Worm (Caenorhabditis elegans) whole organism, L2 larva: ENCODE data around the gene C35A5.10.

ENCODE experiments used
- C34F6.9 ChIP-seq: fragments of 150-350 bp; optimal IDR thresholded peaks from 2 replicates; lab custom pipeline; 2014; ENCODE audit warnings: missing biosample characterization, missing genetic modification characterization
- Y55F3AM.14 ChIP-seq: fragments of 200-800 bp; sonication (Bioruptor generic); optimal IDR thresholded peaks from 2 replicates; lab custom pipeline; 2018; ENCODE audit warnings: mild to moderate bottlenecking, missing genetic modification characterization, missing compliant biosample characterization
- ZK546.5 ChIP-seq: sonication (generic microtip); optimal IDR thresholded peaks from 2 replicates; lab custom pipeline; 2017; ENCODE audit warnings: missing biosample characterization, missing genetic modification characterization
- aly-2 ChIP-seq: fragments of 150-350 bp; optimal IDR thresholded peaks from 2 replicates; lab custom pipeline; 2014; ENCODE audit warnings: missing biosample characterization, missing genetic modification characterization
- ama-1 ChIP-seq: fragments of 150-350 bp; optimal IDR thresholded peaks from 2 replicates; lab custom pipeline; 2018; ENCODE audit warnings: inconsistent platforms
- blmp-1 ChIP-seq: sonication (generic microtip); optimal IDR thresholded peaks from 2 replicates; lab custom pipeline; 2017; ENCODE audit warnings: missing genetic modification characterization, mild to moderate bottlenecking, missing compliant biosample characterization, antibody characterized with exemption, moderate library complexity; ENCODE audit not compliant: insufficient read depth
- ceh-16 ChIP-seq: fragments of 150-350 bp; optimal IDR thresholded peaks from 2 replicates; lab custom pipeline; 2014; ENCODE audit warnings: missing biosample characterization, missing genetic modification characterization
- crh-2 ChIP-seq: sonication (generic microtip); optimal IDR thresholded peaks from 2 replicates; lab custom pipeline; 2017; ENCODE audit warnings: missing biosample characterization, missing genetic modification characterization
- dmd-4 ChIP-seq: sonication (generic microtip); optimal IDR thresholded peaks from 2 replicates; lab custom pipeline; 2017; ENCODE audit warnings: missing biosample characterization, missing genetic modification characterization
- egl-27 ChIP-seq: sonication (generic microtip); optimal IDR thresholded peaks from 3 replicates; lab custom pipeline; 2017; ENCODE audit warnings: missing biosample characterization, missing genetic modification reagents, missing genetic modification characterization
- elt-1 ChIP-seq: fragments of 150-350 bp; optimal IDR thresholded peaks from 2 replicates; lab custom pipeline; 2014; ENCODE audit warnings: missing biosample characterization, missing genetic modification characterization
- elt-3 ChIP-seq: sonication (generic microtip); optimal IDR thresholded peaks from 2 replicates; lab custom pipeline; 2017; ENCODE audit warnings: missing biosample characterization, missing genetic modification characterization
- lin-11 ChIP-seq: fragments of 150-350 bp; sonication (generic microtip); optimal IDR thresholded peaks from 2 replicates; lab custom pipeline; 2014; ENCODE audit warnings: missing biosample characterization, missing genetic modification characterization, inconsistent platforms, mixed read lengths
- lin-39 ChIP-seq: fragments of 150-350 bp; optimal IDR thresholded peaks from 2 replicates; lab custom pipeline; 2014; ENCODE audit warnings: missing biosample characterization, missing genetic modification reagents, missing genetic modification characterization
- lsy-2 ChIP-seq, 2 experiments: fragments of 150-350 bp in 1 of 2; sonication (generic microtip) in 1 of 2; optimal IDR thresholded peaks; 2 replicates each; lab custom pipeline; 2014 to 2017; ENCODE audit warnings: missing biosample characterization in 2 of 2, missing genetic modification characterization in 2 of 2
- mab-5 ChIP-seq: fragments of 150-350 bp; optimal IDR thresholded peaks from 2 replicates; lab custom pipeline; 2014; ENCODE audit warnings: missing biosample characterization, missing genetic modification characterization
- mbf-1 ChIP-seq: sonication (generic microtip); optimal IDR thresholded peaks from 2 replicates; lab custom pipeline; 2017; ENCODE audit warnings: missing biosample characterization, missing genetic modification characterization
- mdl-1 ChIP-seq, 2 experiments: fragments of 150-350 bp in 1 of 2; sonication (generic microtip) in 1 of 2; optimal IDR thresholded peaks; 2 replicates each; lab custom pipeline; 2017; ENCODE audit warnings: missing biosample characterization in 2 of 2, missing genetic modification characterization in 2 of 2
- nhr-10 ChIP-seq: sonication (generic microtip); optimal IDR thresholded peaks from 2 replicates; lab custom pipeline; 2017; ENCODE audit warnings: missing biosample characterization, missing genetic modification characterization
- nhr-11 ChIP-seq: fragments of 150-350 bp; optimal IDR thresholded peaks from 2 replicates; lab custom pipeline; 2014; ENCODE audit warnings: missing biosample characterization, missing genetic modification characterization
- nhr-12 ChIP-seq: fragments of 150-350 bp; optimal IDR thresholded peaks from 2 replicates; lab custom pipeline; 2014; ENCODE audit warnings: missing biosample characterization, missing genetic modification characterization
- nhr-129 ChIP-seq: fragments of 150-350 bp; optimal IDR thresholded peaks from 2 replicates; lab custom pipeline; 2014; ENCODE audit warnings: missing biosample characterization, missing genetic modification characterization
- nhr-21 ChIP-seq: fragments of 150-350 bp; optimal IDR thresholded peaks from 2 replicates; lab custom pipeline; 2014; ENCODE audit warnings: missing biosample characterization, missing genetic modification characterization
- nhr-23 ChIP-seq: fragments of 150-350 bp; optimal IDR thresholded peaks from 2 replicates; lab custom pipeline; 2014; ENCODE audit warnings: missing biosample characterization, missing genetic modification reagents, missing genetic modification characterization
- nhr-237 ChIP-seq: fragments of 150-350 bp; optimal IDR thresholded peaks from 2 replicates; lab custom pipeline; 2014; ENCODE audit warnings: missing biosample characterization, missing genetic modification characterization
- nhr-25 ChIP-seq: fragments of 150-350 bp; sonication (generic microtip); optimal IDR thresholded peaks from 3 replicates; lab custom pipeline; 2014; ENCODE audit warnings: missing biosample characterization, missing genetic modification characterization
- nhr-6 ChIP-seq: fragments of 150-350 bp; optimal IDR thresholded peaks from 2 replicates; lab custom pipeline; 2014; ENCODE audit warnings: missing biosample characterization, missing genetic modification characterization
- nhr-77 ChIP-seq: fragments of 150-350 bp; optimal IDR thresholded peaks from 2 replicates; lab custom pipeline; 2014; ENCODE audit warnings: missing biosample characterization, missing genetic modification characterization
- peb-1 ChIP-seq: fragments of 150-350 bp; optimal IDR thresholded peaks from 2 replicates; lab custom pipeline; 2014; ENCODE audit warnings: missing biosample characterization, missing genetic modification characterization
- sem-4 ChIP-seq: fragments of 150-350 bp; optimal IDR thresholded peaks from 2 replicates; lab custom pipeline; 2014; ENCODE audit warnings: missing biosample characterization, missing genetic modification reagents, missing genetic modification characterization
- skn-1 ChIP-seq: sonication (generic microtip); optimal IDR thresholded peaks from 2 replicates; lab custom pipeline; 2017; ENCODE audit warnings: missing biosample characterization, missing genetic modification characterization
- sma-3 ChIP-seq: sonication (generic microtip); optimal IDR thresholded peaks from 2 replicates; lab custom pipeline; 2016; ENCODE audit warnings: missing genetic modification reagents, missing genetic modification characterization, missing compliant biosample characterization
- sma-9 ChIP-seq, 2 experiments: fragments of 150-350 bp in 1 of 2; sonication (generic microtip) in 1 of 2; optimal IDR thresholded peaks; 2 replicates each; lab custom pipeline; 2014 to 2016; ENCODE audit warnings: missing genetic modification characterization in 2 of 2, mild to moderate bottlenecking in 1 of 2, missing biosample characterization in 1 of 2, missing compliant biosample characterization in 1 of 2, missing genetic modification reagents in 1 of 2, moderate library complexity in 1 of 2
- snpc-4 ChIP-seq: fragments of 150-350 bp; optimal IDR thresholded peaks from 2 replicates; lab custom pipeline; 2014; ENCODE audit warnings: missing biosample characterization, missing genetic modification characterization
- unc-39 ChIP-seq: fragments of 150-350 bp; optimal IDR thresholded peaks from 2 replicates; lab custom pipeline; 2014; ENCODE audit warnings: missing biosample characterization, missing genetic modification characterization
- unc-55 ChIP-seq: fragments of 150-350 bp; sonication (generic microtip); optimal IDR thresholded peaks from 3 replicates; lab custom pipeline; 2014; ENCODE audit warnings: missing biosample characterization, missing genetic modification reagents, missing genetic modification characterization
- zag-1 ChIP-seq: fragments of 150-350 bp; optimal IDR thresholded peaks from 2 replicates; lab custom pipeline; 2014; ENCODE audit warnings: missing biosample characterization, missing genetic modification characterization
- ztf-1 ChIP-seq: fragments of 200-800 bp; sonication (Bioruptor generic); conservative IDR thresholded peaks from 2 replicates; pipeline ENCODE4 v1.3.6; 2022; ENCODE audit warnings: missing genetic modification characterization, missing compliant biosample characterization
- ztf-4 ChIP-seq: fragments of 150-350 bp; optimal IDR thresholded peaks from 2 replicates; lab custom pipeline; 2014; ENCODE audit warnings: missing biosample characterization, missing genetic modification characterization

Gene C35A5.10

ce11 chrV:10469845-10470244 is 34.1 kb upstream of the C35A5.10 start:
- TF ChIP-seq ama-1 (lab: Kevin White, UChicago) (no peak), dmd-4 (no peak), nhr-10 (tag; lab: Kevin White, UChicago) (no peak), nhr-12 (tag; lab: Kevin White, UChicago) (no peak), crh-2 (tag; lab: Kevin White, UChicago) (no peak), nhr-237 (tag; lab: Kevin White, UChicago) (no peak), lin-39 (tag; lab: Kevin White, UChicago) (no peak), unc-55 (GFP tag; lab: Kevin White, UChicago) (no peak), nhr-23 (tag; lab: Kevin White, UChicago) (no peak), nhr-25 (tag; lab: Kevin White, UChicago) (no peak), nhr-77 (tag; lab: Kevin White, UChicago) (no peak), Y55F3AM.14 (no peak), elt-3 (tag; lab: Kevin White, UChicago) (no peak), mbf-1 (tag; lab: Kevin White, UChicago) (no peak)

ce11 chrV:10471007-10471406 is 33.0 kb upstream of the C35A5.10 start:
- TF ChIP-seq nhr-77 (tag; lab: Kevin White, UChicago) (no peak), nhr-129 (tag; lab: Kevin White, UChicago) (peak; percentile 27)
- TF ChIP-seq, all 48 proteins: peak for 1

DNA sequence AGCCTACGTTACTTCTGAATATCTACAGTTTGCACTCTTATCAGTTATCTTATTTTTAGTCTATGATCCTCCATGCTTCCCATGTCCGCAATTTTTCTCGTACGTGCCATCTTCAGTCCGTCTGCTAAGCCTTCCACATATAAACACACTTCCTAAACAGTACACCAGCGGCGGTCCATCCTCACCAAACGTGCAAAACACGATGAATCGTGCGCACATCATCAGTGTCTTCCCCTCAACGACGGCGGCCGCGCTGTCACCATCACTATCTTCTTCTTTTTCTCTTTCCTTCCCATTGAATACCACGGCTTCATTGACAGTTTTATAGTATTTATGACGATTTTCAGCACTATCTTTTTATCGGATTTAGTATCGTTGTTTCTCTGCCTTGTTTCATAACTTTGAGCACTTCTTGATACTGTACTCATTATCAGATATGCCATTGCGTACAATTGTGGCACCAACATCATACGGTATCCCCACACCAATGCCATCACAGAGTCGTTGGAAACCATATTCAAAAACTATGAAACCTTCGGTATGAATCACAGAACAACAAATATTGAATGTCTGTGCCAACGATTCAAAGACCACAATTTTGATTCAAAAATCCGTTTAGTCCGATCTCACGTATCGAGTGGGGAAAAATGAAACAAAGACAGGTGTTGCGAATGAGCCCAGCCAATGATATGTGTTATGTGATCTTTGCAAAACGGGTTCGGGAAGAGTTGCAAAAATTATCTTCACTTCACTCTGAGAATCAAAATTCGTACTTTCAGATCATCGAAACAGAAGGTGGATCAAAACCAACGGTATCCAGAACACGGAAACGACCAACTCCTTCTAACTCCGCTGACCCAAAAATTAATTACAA is 30.9 kb upstream of the C35A5.10 start:
- TF ChIP-seq mab-5 (no peak), nhr-21 (tag; lab: Kevin White, UChicago) (peak; percentile 43), Y55F3AM.14 (peak; percentile 21), sma-9 (GFP tag; optimal IDR thresholded peaks at IDR 0.05; lab: Kevin White, UChicago) (peak; percentile 36), sma-9 (tag; optimal IDR thresholded peaks at IDR 0.05; lab: Kevin White, UChicago) (no peak)

- TF ChIP-seq lin-11 (no peak), egl-27 (no peak), sem-4 (tag; lab: Kevin White, UChicago) (no peak), aly-2 (tag; lab: Kevin White, UChicago) (no peak), unc-55 (GFP tag; lab: Kevin White, UChicago) (no peak), peb-1 (tag; lab: Kevin White, UChicago) (no peak), elt-3 (tag; lab: Kevin White, UChicago) (no peak), skn-1 (no peak), dmd-4 (no peak), nhr-25 (tag; lab: Kevin White, UChicago) (no peak), unc-39 (tag; lab: Kevin White, UChicago) (no peak), elt-1 (tag; lab: Kevin White, UChicago) (no peak)
- TF ChIP-seq, all 48 proteins: peak for 0
Observed at ce11 chrV:10474040-10474439, 30.0 kb upstream of the C35A5.10 start.

ce11 chrV:10475421-10475820 is 28.6 kb upstream of the C35A5.10 start:
- TF ChIP-seq ztf-4 (tag; lab: Kevin White, UChicago) (no peak), nhr-6 (tag; lab: Kevin White, UChicago) (no peak), blmp-1 (no peak), unc-39 (tag; lab: Kevin White, UChicago) (no peak), nhr-77 (tag; lab: Kevin White, UChicago) (no peak)

ce11 chrV:10476864-10477443 is 27.0 kb upstream of the C35A5.10 start:
- TF ChIP-seq lsy-2 (tag; optimal IDR thresholded peaks at IDR 0.05; lab: Kevin White, UChicago), result peak in 1 of 2 experiments; percentile 4
- no peak for TF ChIP-seq mbf-1 (tag; lab: Kevin White, UChicago)
- TF ChIP-seq nhr-237 (tag; lab: Kevin White, UChicago), result no peak
- peak; percentile 23 for TF ChIP-seq C34F6.9 (tag; lab: Kevin White, UChicago)
- peak; percentile 12 for TF ChIP-seq nhr-25 (tag; lab: Kevin White, UChicago)
- TF ChIP-seq ama-1 (lab: Kevin White, UChicago), result peak; percentile 87
- TF ChIP-seq Y55F3AM.14, result peak; percentile 50
- TF ChIP-seq sma-3 (GFP tag; lab: Kevin White, UChicago), result no peak
- TF ChIP-seq zag-1 (tag; lab: Kevin White, UChicago), result no peak
- TF ChIP-seq nhr-11 (tag; lab: Kevin White, UChicago), result no peak
- TF ChIP-seq nhr-77 (tag; lab: Kevin White, UChicago), result no peak
- TF ChIP-seq nhr-21 (tag; lab: Kevin White, UChicago), result no peak
- no peak for TF ChIP-seq mab-5
- no peak for TF ChIP-seq blmp-1
- TF ChIP-seq unc-55 (GFP tag; lab: Kevin White, UChicago), result no peak
- peak; percentile 65 for TF ChIP-seq nhr-129 (tag; lab: Kevin White, UChicago)
- TF ChIP-seq nhr-23 (tag; lab: Kevin White, UChicago), result no peak
- no peak for TF ChIP-seq ceh-16 (tag; lab: Kevin White, UChicago)
- no peak for TF ChIP-seq ZK546.5 (tag; lab: Kevin White, UChicago)
- no peak for TF ChIP-seq snpc-4 (tag; lab: Kevin White, UChicago)
- no peak for TF ChIP-seq ztf-4 (tag; lab: Kevin White, UChicago)
- no peak for TF ChIP-seq ztf-1 (GFP tag; lab: Robert Waterston, UW)
- TF ChIP-seq mdl-1 (tag; optimal IDR thresholded peaks at IDR 0.05; lab: Kevin White, UChicago), result no peak
